Worm (Caenorhabditis elegans) whole organism, young adult: Measurements from ENCODE around the gene srlf-31.

Source experiments
- B0019.2 ChIP-seq: fragments of 200-800 bp; sonication (Bioruptor generic); conservative IDR thresholded peaks from 2 replicates; pipeline ENCODE4 v1.3.6; 2022; ENCODE audit warnings: missing genetic modification reagents, missing genetic modification characterization, missing compliant biosample characterization
- F39B2.1 ChIP-seq: fragments of 200-800 bp; sonication (Bioruptor generic); IDR thresholded peaks from 2 replicates; pipeline ENCODE4 v1.3.6; 2022; ENCODE audit warnings: missing genetic modification reagents, missing genetic modification characterization, missing compliant biosample characterization
- F49E8.2 ChIP-seq: sonication (generic microtip); optimal IDR thresholded peaks from 3 replicates; lab custom pipeline; 2017; ENCODE audit warnings: missing genetic modification characterization, mild to moderate bottlenecking, missing compliant biosample characterization, antibody characterized with exemption, moderate library complexity; ENCODE audit not compliant: insufficient read depth
- F52B5.7 ChIP-seq: sonication (generic microtip); optimal IDR thresholded peaks from 2 replicates; lab custom pipeline; 2016; ENCODE audit warnings: mild to moderate bottlenecking, missing genetic modification characterization, missing compliant biosample characterization
- K11D2.4 ChIP-seq: fragments of 200-800 bp; sonication (Bioruptor generic); IDR thresholded peaks from 2 replicates; pipeline ENCODE4 v1.3.6; 2022; ENCODE audit warnings: missing genetic modification reagents, missing genetic modification characterization, missing compliant biosample characterization
- K12H6.12 ChIP-seq: fragments of 200-800 bp; sonication (Bioruptor generic); optimal IDR thresholded peaks from 2 replicates; lab custom pipeline; 2018; ENCODE audit warnings: mild to moderate bottlenecking, missing genetic modification characterization, missing compliant biosample characterization
- Y67H2A.10 ChIP-seq: fragments of 200-800 bp; sonication (Bioruptor generic); conservative IDR thresholded peaks from 2 replicates; pipeline ENCODE4 v1.3.6; 2022; ENCODE audit warnings: missing genetic modification reagents, missing genetic modification characterization, missing compliant biosample characterization
- Y95B8A.8 ChIP-seq: fragments of 200-800 bp; sonication (Bioruptor generic); IDR thresholded peaks from 2 replicates; pipeline ENCODE4 v1.3.6; 2022; ENCODE audit warnings: missing genetic modification reagents, missing genetic modification characterization, missing compliant biosample characterization
- ZK185.1 ChIP-seq: sonication (generic microtip); optimal IDR thresholded peaks from 2 replicates; lab custom pipeline; 2016; ENCODE audit warnings: mild to moderate bottlenecking, missing genetic modification characterization, missing compliant biosample characterization; ENCODE audit not compliant: poor library complexity, severe bottlenecking
- aptf-2 ChIP-seq: fragments of 200-800 bp; sonication (Bioruptor generic); conservative IDR thresholded peaks from 2 replicates; pipeline ENCODE4 v1.3.6; 2022; ENCODE audit warnings: missing genetic modification reagents, missing genetic modification characterization, missing compliant biosample characterization
- athp-1 ChIP-seq: sonication (generic microtip); optimal IDR thresholded peaks from 2 replicates; lab custom pipeline; 2017; ENCODE audit warnings: mild to moderate bottlenecking, missing genetic modification characterization, missing compliant biosample characterization
- bed-2 ChIP-seq: fragments of 200-800 bp; sonication (Bioruptor generic); IDR thresholded peaks from 2 replicates; pipeline ENCODE4 v1.3.6; 2022; ENCODE audit warnings: missing genetic modification reagents, missing genetic modification characterization, missing compliant biosample characterization
- cebp-2 ChIP-seq: fragments of 200-800 bp; sonication (Bioruptor generic); IDR thresholded peaks from 2 replicates; pipeline ENCODE4 v1.3.6; 2022; ENCODE audit warnings: missing genetic modification characterization, missing compliant biosample characterization
- ceh-58 ChIP-seq: fragments of 200-800 bp; sonication (Bioruptor generic); IDR thresholded peaks from 2 replicates; pipeline ENCODE4 v1.3.6; 2022; ENCODE audit warnings: missing genetic modification characterization, missing compliant biosample characterization
- ceh-79 ChIP-seq: sonication (generic microtip); optimal IDR thresholded peaks from 2 replicates; lab custom pipeline; 2017; ENCODE audit warnings: mild to moderate bottlenecking, missing genetic modification characterization, missing compliant biosample characterization
- chd-7 ChIP-seq: sonication (generic microtip); optimal IDR thresholded peaks from 2 replicates; lab custom pipeline; 2016; ENCODE audit warnings: mild to moderate bottlenecking, missing genetic modification characterization, moderate library complexity, missing compliant biosample characterization
- dox-1 ChIP-seq: fragments of 200-800 bp; sonication (Bioruptor generic); IDR thresholded peaks from 2 replicates; pipeline ENCODE4 v1.3.6; 2022; ENCODE audit warnings: missing genetic modification reagents, missing genetic modification characterization, missing compliant biosample characterization
- efl-1 ChIP-seq: fragments of 150-350 bp; optimal IDR thresholded peaks from 2 replicates; lab custom pipeline; 2014; ENCODE audit warnings: missing biosample characterization, missing genetic modification reagents, missing genetic modification characterization
- egl-44 ChIP-seq: fragments of 200-800 bp; sonication (Bioruptor generic); IDR thresholded peaks from 2 replicates; pipeline ENCODE4 v1.3.6; 2022; ENCODE audit warnings: missing genetic modification reagents, missing genetic modification characterization, missing compliant biosample characterization
- fkh-3 ChIP-seq: sonication (generic microtip); optimal IDR thresholded peaks from 2 replicates; lab custom pipeline; 2016; ENCODE audit warnings: mild to moderate bottlenecking, missing genetic modification characterization, missing compliant biosample characterization
- hlh-12 ChIP-seq: sonication (generic microtip); optimal IDR thresholded peaks from 2 replicates; lab custom pipeline; 2016; ENCODE audit warnings: missing genetic modification characterization, missing compliant biosample characterization
- hmg-1.2 ChIP-seq: fragments of 200-800 bp; sonication (Bioruptor generic); IDR thresholded peaks from 2 replicates; pipeline ENCODE4 v1.3.6; 2022; ENCODE audit warnings: missing genetic modification reagents, missing genetic modification characterization, missing compliant biosample characterization
- hrde-1 ChIP-seq: sonication (generic microtip); optimal IDR thresholded peaks from 2 replicates; lab custom pipeline; 2016; ENCODE audit warnings: missing genetic modification characterization, mild to moderate bottlenecking, missing compliant biosample characterization, moderate library complexity, missing genotype, missing genetic modification reagents, borderline replicate concordance
- hsf-1 ChIP-seq: fragments of 200-800 bp; sonication (Bioruptor generic); IDR thresholded peaks from 2 replicates; pipeline ENCODE4 v1.3.6; 2022; ENCODE audit warnings: missing genetic modification reagents, missing genetic modification characterization, missing compliant biosample characterization
- let-526 ChIP-seq: fragments of 200-800 bp; sonication (Bioruptor generic); IDR thresholded peaks from 2 replicates; pipeline ENCODE4 v1.3.6; 2022; ENCODE audit warnings: missing genetic modification reagents, missing genetic modification characterization, missing compliant biosample characterization
- let-607 ChIP-seq, 2 experiments: fragments of 200-800 bp in 1 of 2; sonication (Bioruptor generic) in 1 of 2; sonication (generic microtip) in 1 of 2; optimal IDR thresholded peaks; 2 replicates each; lab custom pipeline; 2016 to 2018; ENCODE audit warnings: mild to moderate bottlenecking in 2 of 2, missing compliant biosample characterization in 2 of 2, missing genetic modification characterization in 2 of 2, moderate library complexity in 2 of 2, missing genotype in 1 of 2
- lin-26 ChIP-seq: fragments of 200-800 bp; sonication (Bioruptor generic); IDR thresholded peaks from 2 replicates; pipeline ENCODE4 v1.3.6; 2022; ENCODE audit warnings: missing genetic modification reagents, missing genetic modification characterization, missing compliant biosample characterization
- lin-40 ChIP-seq: sonication (generic microtip); optimal IDR thresholded peaks from 2 replicates; lab custom pipeline; 2016; ENCODE audit warnings: missing genetic modification characterization, mild to moderate bottlenecking, missing compliant biosample characterization, missing genotype, missing genetic modification reagents
- lsy-27 ChIP-seq: sonication (generic microtip); optimal IDR thresholded peaks from 2 replicates; lab custom pipeline; 2017; ENCODE audit warnings: missing genetic modification characterization, mild to moderate bottlenecking, missing compliant biosample characterization, antibody characterized with exemption, missing genotype, borderline replicate concordance; ENCODE audit not compliant: insufficient read depth
- madf-3 ChIP-seq: fragments of 200-800 bp; sonication (Bioruptor generic); IDR thresholded peaks from 2 replicates; pipeline ENCODE4 v1.3.6; 2022; ENCODE audit warnings: missing genetic modification reagents, missing genetic modification characterization, missing compliant biosample characterization
- madf-6 ChIP-seq: fragments of 200-800 bp; sonication (Bioruptor generic); IDR thresholded peaks from 2 replicates; pipeline ENCODE4 v1.3.6; 2022; ENCODE audit warnings: missing genetic modification reagents, missing genetic modification characterization, missing compliant biosample characterization
- madf-8 ChIP-seq: fragments of 200-800 bp; sonication (Bioruptor generic); conservative IDR thresholded peaks from 2 replicates; pipeline ENCODE4 v1.3.6; 2022; ENCODE audit warnings: missing genetic modification reagents, missing genetic modification characterization, missing compliant biosample characterization
- mes-4 ChIP-seq: sonication (generic microtip); optimal IDR thresholded peaks from 2 replicates; lab custom pipeline; 2016; ENCODE audit warnings: missing genotype, missing genetic modification characterization, missing compliant biosample characterization
- nhr-179 ChIP-seq: sonication (generic microtip); optimal IDR thresholded peaks from 2 replicates; lab custom pipeline; 2016; ENCODE audit warnings: mild to moderate bottlenecking, missing genetic modification characterization, missing compliant biosample characterization
- nhr-80 ChIP-seq: sonication (generic microtip); optimal IDR thresholded peaks from 2 replicates; lab custom pipeline; 2016; ENCODE audit warnings: missing genetic modification characterization, missing compliant biosample characterization
- pbrm-1 ChIP-seq: fragments of 200-800 bp; sonication (Bioruptor generic); IDR thresholded peaks from 2 replicates; pipeline ENCODE4 v1.3.6; 2022; ENCODE audit warnings: missing genetic modification reagents, missing genetic modification characterization, missing compliant biosample characterization
- rcor-1 ChIP-seq: fragments of 200-800 bp; sonication (Bioruptor generic); IDR thresholded peaks from 2 replicates; pipeline ENCODE4 v1.3.6; 2022; ENCODE audit warnings: missing genetic modification reagents, missing genetic modification characterization, missing compliant biosample characterization
- rpc-1 ChIP-seq, 2 experiments: fragments of 150-350 bp in 1 of 2; sonication (generic microtip) in 1 of 2; optimal IDR thresholded peaks; 2 replicates each; lab custom pipeline; 2014 to 2018; ENCODE audit warnings: missing biosample characterization in 1 of 2, missing genetic modification characterization in 1 of 2, missing genetic modification reagents in 1 of 2, missing genotype in 1 of 2
- snpc-1.1 ChIP-seq: sonication (generic microtip); optimal IDR thresholded peaks from 2 replicates; lab custom pipeline; 2017; ENCODE audit warnings: missing genetic modification characterization, mild to moderate bottlenecking, missing compliant biosample characterization, antibody characterized with exemption, moderate library complexity, missing genotype, missing genetic modification reagents; ENCODE audit not compliant: insufficient read depth
- snpc-1.3 ChIP-seq: sonication (generic microtip); optimal IDR thresholded peaks from 2 replicates; lab custom pipeline; 2017; ENCODE audit warnings: missing genetic modification characterization, mild to moderate bottlenecking, missing compliant biosample characterization, antibody characterized with exemption, moderate library complexity, missing genotype, missing genetic modification reagents; ENCODE audit not compliant: insufficient read depth
- sptf-2 ChIP-seq: fragments of 200-800 bp; sonication (Bioruptor generic); optimal IDR thresholded peaks from 2 replicates; lab custom pipeline; 2018; ENCODE audit warnings: mild to moderate bottlenecking, missing genetic modification characterization, missing compliant biosample characterization
- tbp1 ChIP-seq: fragments of 200-800 bp; sonication (Bioruptor generic); optimal IDR thresholded peaks from 2 replicates; lab custom pipeline; 2018; ENCODE audit warnings: mild to moderate bottlenecking, missing genetic modification characterization, missing compliant biosample characterization
- tlf-1 ChIP-seq: fragments of 200-800 bp; sonication (Bioruptor generic); optimal IDR thresholded peaks from 2 replicates; lab custom pipeline; 2018; ENCODE audit warnings: mild to moderate bottlenecking, missing genetic modification characterization, missing compliant biosample characterization
- unc-62 ChIP-seq: fragments of 150-350 bp; optimal IDR thresholded peaks from 2 replicates; lab custom pipeline; 2014; ENCODE audit warnings: missing biosample characterization, missing genetic modification reagents, missing genetic modification characterization
- xnd-1 ChIP-seq: sonication (generic microtip); optimal IDR thresholded peaks from 2 replicates; lab custom pipeline; 2016; ENCODE audit warnings: missing genotype, missing genetic modification reagents, missing genetic modification characterization, missing compliant biosample characterization
- zfh-2 ChIP-seq: fragments of 200-800 bp; sonication (Bioruptor generic); conservative IDR thresholded peaks from 2 replicates; pipeline ENCODE4 v1.3.6; 2022; ENCODE audit warnings: missing genetic modification reagents, missing genetic modification characterization, missing compliant biosample characterization
- ztf-28 ChIP-seq: fragments of 200-800 bp; sonication (Bioruptor generic); IDR thresholded peaks from 2 replicates; pipeline ENCODE4 v1.3.6; 2022; ENCODE audit warnings: missing genetic modification reagents, missing genetic modification characterization, missing compliant biosample characterization

Gene srlf-31

DNA sequence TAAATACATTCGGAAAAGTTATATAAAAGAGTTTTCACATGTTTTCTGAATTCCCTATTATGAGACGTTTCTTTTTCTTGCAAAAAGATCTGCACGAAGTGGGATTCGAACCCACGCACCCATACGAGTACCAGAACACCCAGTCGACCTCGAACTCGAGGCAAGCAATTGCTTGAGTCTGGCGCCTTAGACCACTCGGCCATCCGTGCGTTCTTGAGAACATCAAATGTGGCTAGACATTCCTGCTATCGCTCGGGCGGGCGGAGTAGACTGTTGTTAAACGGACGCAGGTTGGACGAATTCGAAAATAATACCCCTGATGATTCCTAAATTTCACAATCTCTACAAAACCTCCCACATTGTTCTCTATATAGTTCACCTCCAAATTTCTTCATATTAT is 5.4 kb upstream of the srlf-31 start:
- no peak for TF ChIP-seq snpc-1.1
- TF ChIP-seq F49E8.2 (tag; lab: Kevin White, UChicago), result peak; percentile 1
- TF ChIP-seq ceh-79, result no peak
- no peak for TF ChIP-seq chd-7
- TF ChIP-seq dox-1 (GFP tag; lab: Robert Waterston, UW), result peak; percentile 79; the same call in 1 of the 2 replicates
- TF ChIP-seq mes-4 (tag; lab: Kevin White, UChicago), result peak; percentile 8
- no peak for TF ChIP-seq unc-62 (GFP tag; lab: Kevin White, UChicago)
- TF ChIP-seq snpc-1.3 (tag; lab: Kevin White, UChicago), result peak; percentile 28
- no peak for TF ChIP-seq xnd-1 (tag; lab: Kevin White, UChicago)
- TF ChIP-seq fkh-3 (tag; lab: Kevin White, UChicago), result no peak
- TF ChIP-seq Y67H2A.10, result no peak
- TF ChIP-seq pbrm-1 (GFP tag; lab: Robert Waterston, UW), result peak; percentile 78
- no peak for TF ChIP-seq egl-44 (GFP tag; lab: Robert Waterston, UW)
- TF ChIP-seq Y95B8A.8 (GFP tag; lab: Robert Waterston, UW), result 0 out of 2 replicates have a peak, but pooled peaks have one; percentile 49
- TF ChIP-seq madf-3 (GFP tag; lab: Robert Waterston, UW), result 0 out of 2 replicates have a peak, but pooled peaks have one; percentile 56
- no peak for TF ChIP-seq sptf-2 (GFP tag; lab: Kevin White, UChicago)
- no peak for TF ChIP-seq F39B2.1 (GFP tag; lab: Robert Waterston, UW)
- TF ChIP-seq madf-6 (GFP tag; lab: Robert Waterston, UW), result peak; percentile 63
- TF ChIP-seq F52B5.7 (tag; lab: Kevin White, UChicago), result no peak
- TF ChIP-seq madf-8 (GFP tag; lab: Robert Waterston, UW), result no peak
- no peak for TF ChIP-seq efl-1
- TF ChIP-seq nhr-80 (tag; lab: Kevin White, UChicago), result peak; percentile 26
- TF ChIP-seq hlh-12, result no peak
- peak; percentile 59 for TF ChIP-seq ZK185.1 (tag; lab: Kevin White, UChicago)
- TF ChIP-seq let-607 (tag; optimal IDR thresholded peaks at IDR 0.05; lab: Kevin White, UChicago), result no peak
- TF ChIP-seq hmg-1.2 (GFP tag; lab: Robert Waterston, UW), result peak; percentile 71
- no peak for TF ChIP-seq cebp-2
- TF ChIP-seq aptf-2 (GFP tag; lab: Robert Waterston, UW), result no peak
- 0 out of 2 replicates have a peak, but pooled peaks have one; percentile 14 for TF ChIP-seq ceh-58 (GFP tag; lab: Robert Waterston, UW)
- peak; percentile 51; the same call in 1 of the 2 replicates for TF ChIP-seq lin-26 (GFP tag; lab: Robert Waterston, UW)
- peak; percentile 97 for TF ChIP-seq tbp1 (GFP tag; lab: Kevin White, UChicago)
- no peak for TF ChIP-seq tlf-1 (GFP tag; lab: Kevin White, UChicago)
- TF ChIP-seq rpc-1 (optimal IDR thresholded peaks at IDR 0.05; lab: Kevin White, UChicago), result peak; percentile 64
- peak; percentile 78 for TF ChIP-seq rpc-1 (tag; optimal IDR thresholded peaks at IDR 0.05; lab: Kevin White, UChicago)
- TF ChIP-seq lsy-27 (tag; lab: Kevin White, UChicago), result no peak
- TF ChIP-seq lin-40 (tag; lab: Kevin White, UChicago), result no peak
- TF ChIP-seq K12H6.12 (tag; lab: Kevin White, UChicago), result peak; percentile 30
- no peak for TF ChIP-seq B0019.2
- 0 out of 2 replicates have a peak, but pooled peaks have one; percentile 44 for TF ChIP-seq rcor-1 (GFP tag; lab: Robert Waterston, UW)
- no peak for TF ChIP-seq nhr-179 (tag; lab: Kevin White, UChicago)
- TF ChIP-seq hsf-1 (GFP tag; lab: Robert Waterston, UW), result no peak
- no peak for TF ChIP-seq K11D2.4
- TF ChIP-seq let-526 (GFP tag; lab: Robert Waterston, UW), result 0 out of 2 replicates have a peak, but pooled peaks have one; percentile 33
- TF ChIP-seq hrde-1 (tag; lab: Kevin White, UChicago), result peak; percentile 44
- TF ChIP-seq ztf-28 (GFP tag; lab: Robert Waterston, UW), result no peak
- no peak for TF ChIP-seq bed-2
- TF ChIP-seq athp-1 (tag; lab: Kevin White, UChicago), result peak; percentile 16
- no peak for TF ChIP-seq zfh-2
